Worm (Caenorhabditis elegans) whole organism, early embryonic: ENCODE measurements around the gene srt-36.

Source experiments
- B0310.2 ChIP-seq: sonication (generic microtip); optimal IDR thresholded peaks from 2 replicates; lab custom pipeline; 2016; ENCODE audit warnings: mild to moderate bottlenecking, missing genetic modification characterization, missing compliant biosample characterization
- F13C5.2 ChIP-seq: sonication (generic microtip); optimal IDR thresholded peaks from 2 replicates; lab custom pipeline; 2017; ENCODE audit warnings: mild to moderate bottlenecking, missing genetic modification characterization, inconsistent platforms, missing compliant biosample characterization
- aly-1 ChIP-seq: sonication (generic microtip); optimal IDR thresholded peaks from 2 replicates; lab custom pipeline; 2016; ENCODE audit warnings: missing genetic modification characterization, missing compliant biosample characterization
- ama-1 ChIP-seq: fragments of 150-350 bp; optimal IDR thresholded peaks from 2 replicates; lab custom pipeline; 2014
- ceh-13 ChIP-seq: fragments of 200-800 bp; sonication (Bioruptor generic); optimal IDR thresholded peaks from 2 replicates; lab custom pipeline; 2018; ENCODE audit warnings: mild to moderate bottlenecking, missing genetic modification characterization, missing compliant biosample characterization
- ceh-36 ChIP-seq: sonication (generic microtip); optimal IDR thresholded peaks from 2 replicates; lab custom pipeline; 2016; ENCODE audit warnings: missing genetic modification characterization, inconsistent platforms, missing compliant biosample characterization
- ets-7 ChIP-seq: sonication (generic microtip); optimal IDR thresholded peaks from 2 replicates; lab custom pipeline; 2016; ENCODE audit warnings: missing genotype, missing genetic modification characterization, missing compliant biosample characterization
- flt-1 ChIP-seq: fragments of 200-800 bp; sonication (Bioruptor generic); IDR thresholded peaks from 2 replicates; pipeline ENCODE4 v1.3.6; 2022; ENCODE audit warnings: missing genetic modification characterization, missing compliant biosample characterization
- hmbx-1 ChIP-seq: sonication (generic microtip); optimal IDR thresholded peaks from 2 replicates; lab custom pipeline; 2016; ENCODE audit warnings: mild to moderate bottlenecking, missing genetic modification characterization, missing compliant biosample characterization
- hmg-4 ChIP-seq: fragments of 200-800 bp; sonication (Bioruptor generic); optimal IDR thresholded peaks from 2 replicates; lab custom pipeline; 2018; ENCODE audit warnings: mild to moderate bottlenecking, missing genetic modification characterization, missing compliant biosample characterization
- hnd-1 ChIP-seq: sonication (generic microtip); optimal IDR thresholded peaks from 2 replicates; lab custom pipeline; 2016; ENCODE audit warnings: missing genetic modification characterization, missing compliant biosample characterization
- pes-1 ChIP-seq: fragments of 200-800 bp; sonication (Bioruptor generic); IDR thresholded peaks from 2 replicates; pipeline ENCODE4 v1.3.6; 2022; ENCODE audit warnings: missing genetic modification reagents, missing genetic modification characterization, missing compliant biosample characterization
- scrt-1 ChIP-seq: fragments of 200-800 bp; sonication (Bioruptor generic); IDR thresholded peaks from 2 replicates; pipeline ENCODE4 v1.3.6; 2022; ENCODE audit warnings: missing genetic modification characterization, missing compliant biosample characterization
- sea-1 ChIP-seq: fragments of 200-800 bp; sonication (Bioruptor generic); conservative IDR thresholded peaks from 2 replicates; pipeline ENCODE4 v1.3.6; 2022; ENCODE audit warnings: missing genetic modification characterization, missing compliant biosample characterization
- tbx-11 ChIP-seq: fragments of 200-800 bp; sonication (Bioruptor generic); IDR thresholded peaks from 2 replicates; pipeline ENCODE4 v1.3.6; 2022; ENCODE audit warnings: missing genetic modification characterization, missing compliant biosample characterization
- tbx-37 ChIP-seq: fragments of 200-800 bp; sonication (Bioruptor generic); conservative IDR thresholded peaks from 2 replicates; pipeline ENCODE4 v1.3.6; 2022; ENCODE audit warnings: missing genetic modification reagents, missing genetic modification characterization, missing compliant biosample characterization
- tra-4 ChIP-seq: sonication (generic microtip); optimal IDR thresholded peaks from 2 replicates; lab custom pipeline; 2017; ENCODE audit warnings: missing genetic modification characterization, missing compliant biosample characterization

srt-36 gene

ce11 chrV:4240292-4240691 lies 27.8 kb downstream of the srt-36 start, which contains the start of gene srh-204:
TSS of gene srh-204 (minus strand) at chrV:4240392.
- no peak for TF ChIP-seq tbx-37 (GFP tag; lab: Robert Waterston, UW)
- no peak for TF ChIP-seq F13C5.2 (tag; lab: Kevin White, UChicago)
- TF ChIP-seq hmbx-1 (tag; lab: Kevin White, UChicago), result no peak
- no peak for TF ChIP-seq sea-1 (GFP tag; lab: Robert Waterston, UW)
- no peak for TF ChIP-seq ceh-36 (tag; lab: Kevin White, UChicago)
- TF ChIP-seq B0310.2 (tag; lab: Kevin White, UChicago), result no peak
- no peak for TF ChIP-seq hnd-1 (tag; lab: Kevin White, UChicago)
- TF ChIP-seq ets-7 (tag; lab: Kevin White, UChicago), result no peak
- TF ChIP-seq flt-1 (GFP tag; lab: Robert Waterston, UW), result no peak
- no peak for TF ChIP-seq ama-1 (lab: Kevin White, UChicago)
- TF ChIP-seq scrt-1 (GFP tag; lab: Robert Waterston, UW), result no peak
- no peak for TF ChIP-seq tra-4 (tag; lab: Kevin White, UChicago)
- TF ChIP-seq hmg-4, result no peak
- TF ChIP-seq aly-1 (tag; lab: Kevin White, UChicago), result no peak
- TF ChIP-seq pes-1 (GFP tag; lab: Robert Waterston, UW), result no peak
- no peak for TF ChIP-seq ceh-13 (GFP tag; lab: Kevin White, UChicago)

DNA sequence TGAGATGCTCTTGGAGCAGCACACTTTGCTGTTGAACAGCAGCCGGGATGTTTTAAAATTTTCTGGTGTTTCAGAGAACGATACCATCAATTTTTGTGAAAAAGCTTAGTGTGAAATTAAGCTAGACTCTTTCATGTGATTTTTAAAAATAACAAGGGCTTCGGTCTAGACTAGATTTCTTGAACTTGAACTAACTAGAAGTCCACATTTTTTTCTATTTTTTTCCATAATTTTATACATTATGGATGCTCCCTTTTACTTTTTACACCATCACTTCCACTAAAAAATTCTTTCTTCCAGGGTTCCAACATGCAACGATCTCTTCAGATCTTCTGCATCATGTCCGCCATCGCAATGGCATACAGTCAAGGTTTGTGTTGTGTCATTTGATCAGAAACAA lies 32.0 kb downstream of the srt-36 start, which contains the start of gene nlp-13:
nlp-13 (plus strand) TSS at position 301 of the 400 bp plus-strand sequence.
- TF ChIP-seq hnd-1 (tag; lab: Kevin White, UChicago) (no peak), tbx-11 (GFP tag; lab: Robert Waterston, UW) (no peak)

DNA sequence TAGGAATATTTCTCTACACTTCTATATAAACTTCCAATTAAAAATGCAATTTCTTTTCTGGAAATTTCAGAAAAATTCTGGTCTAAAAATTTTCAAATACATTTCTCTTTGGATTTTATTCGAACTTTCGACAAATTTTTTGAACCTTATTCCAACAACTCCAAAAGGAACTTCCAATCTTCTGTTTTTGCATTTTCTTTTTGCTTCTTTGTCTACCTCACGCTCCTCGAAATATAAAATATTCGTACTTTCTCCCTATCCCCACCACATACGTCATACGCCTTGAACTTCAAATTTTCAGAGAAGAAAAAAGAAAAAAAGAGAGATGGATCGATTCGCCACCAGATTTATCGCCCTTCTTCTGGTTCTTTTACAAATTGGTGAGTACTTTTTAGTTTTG lies 48.8 kb downstream of the srt-36 start, which contains the start of gene nlp-9:
nlp-9 (plus strand) TSS at position 301 of the 400 bp plus-strand sequence.
- no peak for TF ChIP-seq tra-4 (tag; lab: Kevin White, UChicago)
- TF ChIP-seq scrt-1 (GFP tag; lab: Robert Waterston, UW), result no peak
- no peak for TF ChIP-seq pes-1 (GFP tag; lab: Robert Waterston, UW)

DNA sequence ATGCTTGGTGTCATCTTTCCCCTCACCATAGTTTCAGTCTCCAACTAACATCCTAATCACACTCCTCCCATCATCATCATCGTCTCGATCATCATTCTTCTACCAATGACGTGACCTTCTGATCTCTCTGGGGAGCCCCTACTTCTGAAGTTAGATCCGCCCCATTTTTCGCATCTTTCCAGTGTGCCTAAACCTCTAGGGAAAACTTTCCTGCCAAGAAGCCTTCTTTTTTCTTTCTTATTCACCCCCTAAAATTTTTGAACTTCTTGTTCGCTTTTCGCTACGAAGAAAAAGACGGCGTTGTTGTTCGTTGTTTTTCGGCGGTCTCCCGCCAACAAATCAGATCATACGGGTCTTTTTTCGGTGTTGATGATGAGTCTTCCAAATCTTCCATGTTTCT lies 49.8 kb downstream of the srt-36 start:
- no peak for TF ChIP-seq ets-7 (tag; lab: Kevin White, UChicago)

- TF ChIP-seq tbx-37 (GFP tag; lab: Robert Waterston, UW), result no peak
- no peak for TF ChIP-seq ceh-36 (tag; lab: Kevin White, UChicago)
- TF ChIP-seq scrt-1 (GFP tag; lab: Robert Waterston, UW), result no peak
- no peak for TF ChIP-seq ama-1 (lab: Kevin White, UChicago)
- TF ChIP-seq ceh-13 (GFP tag; lab: Kevin White, UChicago), result no peak
- no peak for TF ChIP-seq hnd-1 (tag; lab: Kevin White, UChicago)
- no peak for TF ChIP-seq hmg-4
- TF ChIP-seq hmbx-1 (tag; lab: Kevin White, UChicago), result no peak
- TF ChIP-seq aly-1 (tag; lab: Kevin White, UChicago), result no peak
- no peak for TF ChIP-seq B0310.2 (tag; lab: Kevin White, UChicago)
- no peak for TF ChIP-seq flt-1 (GFP tag; lab: Robert Waterston, UW)
- TF ChIP-seq sea-1 (GFP tag; lab: Robert Waterston, UW), result no peak
- TF ChIP-seq tbx-11 (GFP tag; lab: Robert Waterston, UW), result no peak
- TF ChIP-seq tra-4 (tag; lab: Kevin White, UChicago), result no peak
- TF ChIP-seq ets-7 (tag; lab: Kevin White, UChicago), result no peak
- TF ChIP-seq pes-1 (GFP tag; lab: Robert Waterston, UW), result no peak
- no peak for TF ChIP-seq F13C5.2 (tag; lab: Kevin White, UChicago)
These were observed 51.2 kb downstream of the srt-36 start for ce11 chrV:4216902-4217301.
